Worm (Caenorhabditis elegans): ENCODE results near the gene B0222.1.

Gene B0222.1

DNA sequence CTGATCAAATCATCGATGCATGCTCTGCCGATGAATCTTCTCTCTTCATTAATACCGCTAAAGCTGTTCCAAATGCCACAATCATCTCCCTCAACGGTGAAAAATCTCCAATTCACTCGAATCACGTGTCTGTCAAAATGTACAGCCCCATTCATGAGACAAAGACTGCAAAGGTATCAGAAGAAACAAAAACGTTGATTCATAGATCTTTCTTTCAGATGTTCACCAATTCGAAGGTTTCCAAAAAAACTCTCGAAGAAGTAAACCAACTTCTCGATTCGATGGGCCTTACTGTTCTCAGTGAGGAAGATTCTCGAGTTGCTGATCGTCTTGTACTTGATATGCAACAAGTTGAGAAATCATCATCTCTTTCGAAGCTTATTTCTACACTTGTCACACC, 37.4 kb upstream of the B0222.1 start:
- TF ChIP-seq nfya-1 (tag; optimal IDR thresholded peaks at IDR 0.05; ENCODE audit: insufficient read depth) (no peak), lin-39 (tag; optimal IDR thresholded peaks at IDR 0.05) (peak; percentile 20), ama-1 (optimal IDR thresholded peaks at IDR 0.05) (peak; percentile 55)

DNA sequence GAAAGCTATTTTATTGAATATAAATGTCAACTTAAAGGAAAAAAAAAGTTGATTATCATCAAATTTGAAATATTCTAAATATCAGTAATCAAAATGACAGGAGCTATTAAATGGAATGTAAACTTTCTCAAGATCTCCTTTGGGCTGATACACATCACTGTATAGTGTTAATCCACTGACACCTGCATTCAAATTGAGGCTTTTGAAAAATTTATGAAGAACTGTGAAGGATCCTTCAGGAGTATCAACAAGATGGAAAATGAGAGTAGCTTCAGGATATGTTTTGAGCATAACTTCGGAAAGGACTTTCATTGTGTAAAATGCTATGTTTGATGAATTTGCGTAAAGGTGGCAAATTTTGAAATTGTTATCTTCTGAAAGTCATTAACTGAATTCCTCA, 36.8 kb upstream of the B0222.1 start:
- TF ChIP-seq ceh-82 (tag; optimal IDR thresholded peaks at IDR 0.05) = no peak
- TF ChIP-seq mdl-1 (tag; optimal IDR thresholded peaks at IDR 0.05) = no peak
- TF ChIP-seq ceh-16 (tag; optimal IDR thresholded peaks at IDR 0.05) = no peak
- no peak for TF ChIP-seq fos-1 (tag; optimal IDR thresholded peaks at IDR 0.05)
- no peak for TF ChIP-seq ceh-28 (tag; optimal IDR thresholded peaks at IDR 0.05)
- TF ChIP-seq ZK546.5 (tag; optimal IDR thresholded peaks at IDR 0.05) = no peak
- no peak for TF ChIP-seq unc-62 (GFP tag; optimal IDR thresholded peaks at IDR 0.05)
- no peak for TF ChIP-seq nhr-77 (tag; optimal IDR thresholded peaks at IDR 0.05)
- TF ChIP-seq lsy-12 (tag; optimal IDR thresholded peaks at IDR 0.05) = no peak
- no peak for TF ChIP-seq daf-12 (tag; optimal IDR thresholded peaks at IDR 0.05)
- no peak for TF ChIP-seq R02D3.7 (tag; optimal IDR thresholded peaks at IDR 0.05)
- no peak for TF ChIP-seq ceh-9 (tag; optimal IDR thresholded peaks at IDR 0.05)

DNA sequence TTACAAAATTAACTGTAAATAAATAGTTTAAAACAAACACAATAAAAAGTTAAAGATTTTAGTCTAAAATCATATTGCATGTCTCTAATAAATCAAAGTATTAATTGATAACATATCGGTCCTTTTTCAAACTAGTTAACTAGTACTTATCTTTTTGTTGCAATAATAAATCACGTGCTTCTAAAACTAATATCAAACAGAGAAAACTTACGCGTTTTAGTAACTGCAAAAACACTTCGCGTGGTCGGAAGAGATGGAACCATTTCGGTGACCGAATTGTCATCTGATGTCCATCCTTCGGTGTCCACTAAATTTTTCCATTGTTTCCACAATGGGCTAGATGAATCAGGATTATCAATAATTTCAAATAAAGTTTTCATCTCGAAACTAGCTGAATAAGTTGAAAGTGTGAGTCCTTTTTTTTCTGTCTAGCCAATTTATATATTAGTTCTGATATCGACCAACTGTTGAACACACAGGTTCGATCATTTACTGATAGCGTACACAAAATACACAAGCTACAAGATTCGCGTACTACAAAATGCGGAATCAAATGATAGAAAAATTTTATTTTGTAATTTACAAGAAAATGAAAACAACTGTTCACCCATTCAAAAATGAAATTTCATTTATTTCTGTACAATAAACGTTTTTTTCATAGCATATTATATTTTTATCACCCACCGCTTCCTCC, 35.6 kb upstream of the B0222.1 start, which contains the start of gene F21C10.9:
F21C10.9 (minus strand) TSS at position 417 of the 694 bp plus-strand sequence.
- TF ChIP-seq elt-2 (tag; optimal IDR thresholded peaks at IDR 0.05) (peak; percentile 25), unc-39 (tag; optimal IDR thresholded peaks at IDR 0.05) (no peak), aly-2 (tag; optimal IDR thresholded peaks at IDR 0.05) (no peak), pha-4 (tag; optimal IDR thresholded peaks at IDR 0.05) (peak; percentile 12), snpc-4 (tag; optimal IDR thresholded peaks at IDR 0.05) (no peak)

DNA sequence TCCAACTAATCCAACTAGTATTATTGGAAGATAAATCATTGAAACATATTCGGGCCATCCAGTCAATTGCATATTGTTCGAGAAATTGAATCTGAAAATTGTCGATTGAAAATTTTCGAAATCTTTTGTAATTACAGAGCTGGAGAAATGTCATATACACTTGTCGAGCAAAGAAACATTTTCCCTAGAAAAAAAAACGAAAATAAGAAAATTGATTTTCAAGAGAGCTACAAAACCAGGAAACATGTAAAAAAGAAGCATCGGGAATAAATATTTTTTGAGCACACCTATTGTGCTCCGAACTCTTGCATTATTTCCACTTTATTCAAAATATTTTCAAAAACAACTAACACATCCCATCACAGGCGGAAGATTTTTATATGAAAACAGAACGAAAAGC, 33.0 kb upstream of the B0222.1 start, which contains the start of gene frpr-6:
frpr-6 (minus strand) TSS at position 101 of the 400 bp plus-strand sequence.
- TF ChIP-seq ZK546.5 (tag; optimal IDR thresholded peaks at IDR 0.05) (no peak), mml-1 (tag; optimal IDR thresholded peaks at IDR 0.05) (no peak), fkh-2 (tag; optimal IDR thresholded peaks at IDR 0.05) (no peak), lin-15B (tag; optimal IDR thresholded peaks at IDR 0.05) (no peak), daf-12 (tag; optimal IDR thresholded peaks at IDR 0.05) (no peak), ztf-4 (tag; optimal IDR thresholded peaks at IDR 0.05) (no peak), nhr-12 (tag; optimal IDR thresholded peaks at IDR 0.05) (no peak), tbx-2 (tag; optimal IDR thresholded peaks at IDR 0.05) (no peak), lsy-12 (tag; optimal IDR thresholded peaks at IDR 0.05) (no peak), egl-27 (tag; optimal IDR thresholded peaks at IDR 0.05) (no peak), elt-1 (tag; optimal IDR thresholded peaks at IDR 0.05) (no peak), ceh-82 (tag; optimal IDR thresholded peaks at IDR 0.05) (no peak), elt-2 (tag; optimal IDR thresholded peaks at IDR 0.05) (no peak), nhr-43 (tag; optimal IDR thresholded peaks at IDR 0.05; ENCODE audit: poor library complexity, severe bottlenecking) (no peak)

DNA sequence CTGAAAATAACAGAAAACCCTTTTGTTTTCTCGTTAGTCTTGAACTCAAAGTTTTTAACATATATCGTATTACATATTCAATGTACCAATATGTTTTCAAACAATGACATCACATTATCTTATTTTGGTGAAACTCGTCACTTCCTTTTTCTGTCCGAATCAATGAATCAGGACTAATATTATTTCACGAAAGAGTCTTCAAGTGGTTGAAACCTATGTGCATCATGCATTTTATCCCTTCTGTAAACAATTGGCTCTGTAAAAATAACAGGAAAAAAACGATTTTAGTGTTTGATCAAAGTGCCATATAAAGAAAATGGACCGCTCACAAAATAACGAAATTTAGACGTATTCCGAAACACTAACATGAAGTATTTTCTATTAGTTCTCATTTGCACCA, 25.8 kb upstream of the B0222.1 start, which contains the start of gene F21C10.18:
F21C10.18 (plus strand) TSS at position 301 of the 400 bp plus-strand sequence.
- TF ChIP-seq eor-1 (tag; optimal IDR thresholded peaks at IDR 0.05) (no peak), pqm-1 (tag; optimal IDR thresholded peaks at IDR 0.05) (no peak)

DNA sequence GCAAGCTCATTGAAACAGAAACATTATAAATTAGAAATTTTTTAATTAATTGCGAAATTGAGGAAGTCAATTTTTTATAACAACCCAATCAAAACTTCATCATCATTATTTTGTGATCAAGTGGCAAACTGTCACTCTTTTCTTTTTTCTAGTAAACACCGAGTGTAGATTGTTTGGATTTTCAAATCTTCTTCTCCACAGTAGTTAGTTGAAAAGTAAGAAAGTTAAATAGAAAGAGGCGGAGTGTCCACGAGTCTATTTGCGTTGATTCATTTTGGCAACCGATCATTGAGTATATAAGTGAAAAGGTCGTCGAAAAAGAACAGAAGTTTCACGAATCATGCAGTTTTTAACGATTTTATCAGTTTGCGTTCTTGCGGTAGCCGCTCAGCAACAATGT, 24.8 kb upstream of the B0222.1 start, which contains the start of gene pqn-31:
pqn-31 (plus strand) TSS at position 301 of the 400 bp plus-strand sequence.
- no peak for TF ChIP-seq skn-1 (tag; optimal IDR thresholded peaks at IDR 0.05)
- TF ChIP-seq pha-4 (tag; optimal IDR thresholded peaks at IDR 0.05) = peak; percentile 37
- no peak for TF ChIP-seq mdl-1 (tag; optimal IDR thresholded peaks at IDR 0.05)
- TF ChIP-seq egl-5 (tag; optimal IDR thresholded peaks at IDR 0.05) = no peak
- TF ChIP-seq unc-39 (tag; optimal IDR thresholded peaks at IDR 0.05) = no peak
- no peak for TF ChIP-seq daf-12 (tag; optimal IDR thresholded peaks at IDR 0.05)

Data from whole organism, L3 larva.